Fruit fly (Drosophila melanogaster) ovary, adult (tissue): ENCODE measurements around the gene rdhB.
A peak's percentile ranks its signal among the peaks of the same experiment; 100 is the strongest.

ENCODE experiments used
- CG17801 ChIP-seq: fragments of 200-800 bp; optimal IDR thresholded peaks from 2 replicates; lab custom pipeline; 2019; ENCODE audit warnings: missing biosample characterization, mild to moderate bottlenecking, missing genetic modification characterization, moderate library complexity; ENCODE audit not compliant: partially characterized antibody

rdhB gene

dm6 chr3R:22351396-22351795, at the start of gene rdhB:
TSS of gene rdhB (plus strand) at chr3R:22351696.
- no peak for TF ChIP-seq CG17801 (GFP tag; lab: Kevin White, UChicago)

dm6 chr3R:22323994-22324393, 27.5 kb upstream of the rdhB start, which contains the start of gene CG34377:
TSS of gene CG34377 (minus strand) at chr3R:22324094.
- TF ChIP-seq CG17801 (GFP tag; lab: Kevin White, UChicago): no peak

dm6 chr3R:22324736-22325135, 26.8 kb upstream of the rdhB start:
- TF ChIP-seq CG17801 (GFP tag; lab: Kevin White, UChicago): no peak

dm6 chr3R:22328665-22329350, 22.7 kb upstream of the rdhB start, which contains the start of gene CG7080:
TSS of gene CG7080 (plus strand) at chr3R:22329300.
- TF ChIP-seq CG17801 (GFP tag; lab: Kevin White, UChicago): no peak

dm6 chr3R:22330512-22331119, 20.9 kb upstream of the rdhB start, which contains the start of gene CG33721:
TSS of gene CG33721 (plus strand) at chr3R:22331069.
- no peak for TF ChIP-seq CG17801 (GFP tag; lab: Kevin White, UChicago)

- no peak for TF ChIP-seq CG17801 (GFP tag; lab: Kevin White, UChicago)
Measured at dm6 chr3R:22331691-22332090, 19.8 kb upstream of the rdhB start, which contains the start of gene CG13862. TSS of gene CG13862 (plus strand) at chr3R:22331991.

- TF ChIP-seq CG17801 (GFP tag; lab: Kevin White, UChicago): no peak
Measured at dm6 chr3R:22334050-22334449, 17.4 kb upstream of the rdhB start, which contains the start of gene CG5391. TSS of gene CG5391 (minus strand) at chr3R:22334150.

- TF ChIP-seq CG17801 (GFP tag; lab: Kevin White, UChicago): no peak
Measured at dm6 chr3R:22339510-22339909, 12.0 kb upstream of the rdhB start.

- no peak for TF ChIP-seq CG17801 (GFP tag; lab: Kevin White, UChicago)
Measured at dm6 chr3R:22340207-22340606, 11.3 kb upstream of the rdhB start, which contains the start of gene CG5388. TSS of gene CG5388 (minus strand) at chr3R:22340307.

dm6 chr3R:22341652-22342051, 9.8 kb upstream of the rdhB start:
- TF ChIP-seq CG17801 (GFP tag; lab: Kevin White, UChicago): no peak

dm6 chr3R:22342151-22342550, 9.3 kb upstream of the rdhB start, which contains the start of gene CG5386:
TSS of gene CG5386 (minus strand) at chr3R:22342251.
- no peak for TF ChIP-seq CG17801 (GFP tag; lab: Kevin White, UChicago)

- TF ChIP-seq CG17801 (GFP tag; lab: Kevin White, UChicago): no peak
Measured at dm6 chr3R:22342708-22343107, 8.8 kb upstream of the rdhB start.

dm6 chr3R:22356464-22357410, 5.2 kb downstream of the rdhB start, which contains the start of gene Sar1:
TSS of gene Sar1 (plus strand) at chr3R:22356685.
- peak; percentile 14 for TF ChIP-seq CG17801 (GFP tag; lab: Kevin White, UChicago)

- TF ChIP-seq CG17801 (GFP tag; lab: Kevin White, UChicago): no peak
Measured at dm6 chr3R:22357942-22358341, 6.4 kb downstream of the rdhB start.
